Worm (Caenorhabditis elegans) whole organism, L1 larva: ENCODE measurements around the gene ZK470.4.

Source experiments
- aly-2 ChIP-seq: fragments of 150-350 bp; optimal IDR thresholded peaks from 2 replicates; lab custom pipeline; 2014; ENCODE audit warnings: missing biosample characterization, missing genetic modification characterization
- dsc-1 ChIP-seq: sonication (generic microtip); optimal IDR thresholded peaks from 2 replicates; lab custom pipeline; 2016; ENCODE audit warnings: mild to moderate bottlenecking, missing genetic modification characterization, missing compliant biosample characterization
- fos-1 ChIP-seq: fragments of 150-350 bp; optimal IDR thresholded peaks from 2 replicates; lab custom pipeline; 2014; ENCODE audit warnings: missing biosample characterization, missing genetic modification characterization
- nhr-11 ChIP-seq: fragments of 150-350 bp; optimal IDR thresholded peaks from 2 replicates; lab custom pipeline; 2014; ENCODE audit warnings: missing biosample characterization, missing genetic modification characterization
- snpc-4 ChIP-seq: fragments of 150-350 bp; optimal IDR thresholded peaks from 2 replicates; lab custom pipeline; 2014; ENCODE audit warnings: missing biosample characterization, missing genetic modification characterization
- ztf-11 ChIP-seq, 2 experiments: sonication (generic microtip); optimal IDR thresholded peaks; 2 replicates each; lab custom pipeline; 2016 to 2017; ENCODE audit warnings: missing genetic modification characterization in 2 of 2, missing biosample characterization in 1 of 2, missing compliant biosample characterization in 1 of 2

ce11 chrX:4148449-4149031 is 9.0 kb upstream of the ZK470.4 start:
- TF ChIP-seq fos-1 (tag; lab: Kevin White, UChicago) (no peak), aly-2 (tag; lab: Kevin White, UChicago) (no peak), ztf-11 (tag; optimal IDR thresholded peaks at IDR 0.05; lab: Kevin White, UChicago) (no peak), snpc-4 (tag; lab: Kevin White, UChicago) (no peak), dsc-1 (tag; lab: Kevin White, UChicago) (no peak), nhr-11 (tag; lab: Kevin White, UChicago) (no peak)
